Fruit fly (Drosophila melanogaster) whole organism, embryonic: ENCODE results near the gene CG17032.

ENCODE experiments used
- ATbp ChIP-seq: fragments of 200-800 bp; sonication (Bioruptor generic); optimal IDR thresholded peaks from 2 replicates; lab custom pipeline; 2017; ENCODE audit warnings: missing biosample characterization, mild to moderate bottlenecking, missing genetic modification characterization, missing genetic modification reagents
- Adf1 ChIP-seq: fragments of 200-800 bp; sonication (Bioruptor generic); IDR thresholded peaks from 2 replicates; pipeline ENCODE4 v1.3.6; 2022; ENCODE audit warnings: missing biosample characterization, missing genetic modification characterization
- Awh ChIP-seq: fragments of 200-800 bp; sonication (Bioruptor generic); IDR thresholded peaks from 2 replicates; pipeline ENCODE4, ENCODE4 v1.3.6; 2022; ENCODE audit warnings: missing biosample characterization, missing genetic modification characterization
- CG10147 ChIP-seq: fragments of 200-800 bp; sonication (Bioruptor generic); optimal IDR thresholded peaks from 2 replicates; lab custom pipeline; 2019; ENCODE audit warnings: missing biosample characterization, mild to moderate bottlenecking, missing genetic modification characterization, moderate library complexity
- CG12299 ChIP-seq: fragments of 200-800 bp; sonication (Bioruptor generic); optimal IDR thresholded peaks from 2 replicates; lab custom pipeline; 2018; ENCODE audit warnings: missing biosample characterization, mild to moderate bottlenecking, missing genetic modification characterization
- CG13424 ChIP-seq: fragments of 200-800 bp; sonication (Bioruptor generic); optimal IDR thresholded peaks from 2 replicates; lab custom pipeline; 2019; ENCODE audit warnings: missing biosample characterization, mild to moderate bottlenecking, missing genetic modification characterization, moderate library complexity
- CG14014 ChIP-seq: fragments of 200-800 bp; sonication (Bioruptor generic); IDR thresholded peaks from 2 replicates; pipeline ENCODE4 v1.3.6; 2022; ENCODE audit warnings: missing biosample characterization, missing genetic modification characterization
- CG14441 ChIP-seq: fragments of 200-800 bp; sonication (Bioruptor generic); IDR thresholded peaks from 2 replicates; pipeline ENCODE4 v1.3.6; 2022; ENCODE audit warnings: missing biosample characterization, missing genetic modification characterization
- CG15479 ChIP-seq: fragments of 200-800 bp; sonication (Bioruptor generic); optimal IDR thresholded peaks from 3 replicates; lab custom pipeline; 2019; ENCODE audit warnings: missing biosample characterization, mild to moderate bottlenecking, missing genetic modification characterization, moderate library complexity
- CG1602 ChIP-seq: fragments of 200-800 bp; sonication (Bioruptor generic); optimal IDR thresholded peaks from 3 replicates; lab custom pipeline; 2016; ENCODE audit warnings: missing biosample characterization, missing genetic modification characterization
- CG17359 ChIP-seq: fragments of 200-800 bp; sonication (Bioruptor generic); optimal IDR thresholded peaks from 3 replicates; lab custom pipeline; 2018; ENCODE audit warnings: missing biosample characterization, mild to moderate bottlenecking, missing genetic modification characterization, moderate library complexity
- CG17361 ChIP-seq: fragments of 200-800 bp; sonication (Bioruptor generic); IDR thresholded peaks from 3 replicates; pipeline ENCODE4 v1.3.6; 2022; ENCODE audit warnings: missing biosample characterization, missing genetic modification characterization
- CG18619 ChIP-seq: fragments of 200-800 bp; sonication (Bioruptor generic); optimal IDR thresholded peaks from 3 replicates; lab custom pipeline; 2017; ENCODE audit warnings: missing biosample characterization, mild to moderate bottlenecking, missing genetic modification characterization
- CG30403 ChIP-seq: fragments of 200-800 bp; sonication (Bioruptor generic); optimal IDR thresholded peaks from 3 replicates; lab custom pipeline; 2016; ENCODE audit warnings: missing biosample characterization, missing genetic modification characterization
- CG3163 ChIP-seq: fragments of 200-800 bp; sonication (Bioruptor generic); optimal IDR thresholded peaks from 3 replicates; lab custom pipeline; 2016; ENCODE audit warnings: missing biosample characterization, missing genetic modification characterization
- CG34224 ChIP-seq: fragments of 200-800 bp; sonication (Bioruptor generic); IDR thresholded peaks from 3 replicates; pipeline ENCODE4 v1.3.6; 2022; ENCODE audit warnings: missing biosample characterization, missing genetic modification characterization; ENCODE audit not compliant: partially characterized antibody
- CG5180 ChIP-seq: fragments of 200-800 bp; sonication (Bioruptor generic); optimal IDR thresholded peaks from 3 replicates; lab custom pipeline; 2017; ENCODE audit warnings: missing biosample characterization, missing genetic modification characterization, mild to moderate bottlenecking, moderate library complexity, missing genetic modification reagents
- D ChIP-seq, 2 experiments: fragments of 200-800 bp in 1 of 2; fragments of >200 bp in 1 of 2; sonication (Bioruptor generic) in 1 of 2; optimal IDR thresholded peaks; 2 replicates in 1 of 2; 3 replicates in 1 of 2; lab custom pipeline; 2017; ENCODE audit warnings: mild to moderate bottlenecking in 1 of 2, missing biosample characterization in 1 of 2, missing genetic modification characterization in 1 of 2, missing genetic modification reagents in 1 of 2
- Dip2 ChIP-seq: fragments of 200-800 bp; sonication (Bioruptor generic); IDR thresholded peaks from 2 replicates; pipeline ENCODE4 v1.3.6; 2022; ENCODE audit warnings: missing biosample characterization, missing genetic modification characterization
- Dp ChIP-seq: fragments of 200-800 bp; sonication (Bioruptor generic); optimal IDR thresholded peaks from 2 replicates; lab custom pipeline; 2018; ENCODE audit warnings: missing biosample characterization, mild to moderate bottlenecking, missing genetic modification characterization, moderate library complexity
- E2f2 ChIP-seq: fragments of 200-800 bp; sonication (Bioruptor generic); IDR thresholded peaks from 2 replicates; pipeline ENCODE4 v1.3.6; 2022; ENCODE audit warnings: missing biosample characterization, missing genetic modification characterization
- HHEX ChIP-seq: fragments of 200-800 bp; sonication (Bioruptor generic); optimal IDR thresholded peaks from 3 replicates; lab custom pipeline; 2017; ENCODE audit warnings: missing biosample characterization, mild to moderate bottlenecking, missing genetic modification characterization, missing genetic modification reagents
- HmgZ ChIP-seq: fragments of 200-800 bp; sonication (Bioruptor generic); optimal IDR thresholded peaks from 2 replicates; lab custom pipeline; 2018; ENCODE audit warnings: missing biosample characterization, mild to moderate bottlenecking, missing genetic modification characterization
- Hr39 ChIP-seq: fragments of >200 bp; optimal IDR thresholded peaks from 2 replicates; lab custom pipeline; 2017
- Hr51 ChIP-seq, 2 experiments: fragments of 200-800 bp; sonication (Bioruptor generic); optimal IDR thresholded peaks; 2 replicates in 1 of 2; 3 replicates in 1 of 2; lab custom pipeline; 2016 to 2018; ENCODE audit warnings: missing biosample characterization in 2 of 2, missing genetic modification characterization in 2 of 2, mild to moderate bottlenecking in 1 of 2, moderate library complexity in 1 of 2
- Mad ChIP-seq: fragments of 200-800 bp; sonication (Bioruptor generic); optimal IDR thresholded peaks from 2 replicates; lab custom pipeline; 2016; ENCODE audit warnings: missing biosample characterization, missing genetic modification characterization
- NFAT ChIP-seq: fragments of 200-800 bp; sonication (Bioruptor generic); IDR thresholded peaks from 2 replicates; pipeline ENCODE4 v1.3.6; 2022; ENCODE audit warnings: missing biosample characterization, missing genetic modification characterization
- Opbp ChIP-seq: fragments of 200-800 bp; sonication (Bioruptor generic); IDR thresholded peaks from 3 replicates; pipeline ENCODE4 v1.3.6; 2022; ENCODE audit warnings: missing biosample characterization, missing genetic modification characterization; ENCODE audit not compliant: partially characterized antibody
- PHDP ChIP-seq: fragments of 200-800 bp; sonication (Bioruptor generic); optimal IDR thresholded peaks from 3 replicates; lab custom pipeline; 2018; ENCODE audit warnings: missing biosample characterization, mild to moderate bottlenecking, missing genetic modification characterization, moderate library complexity
- Sin3A ChIP-seq: fragments of >200 bp; optimal IDR thresholded peaks from 2 replicates; lab custom pipeline; 2018
- ab ChIP-seq: fragments of 200-800 bp; sonication (Bioruptor generic); optimal IDR thresholded peaks from 2 replicates; lab custom pipeline; 2016; ENCODE audit warnings: missing biosample characterization, missing genetic modification characterization
- ato ChIP-seq: fragments of 200-800 bp; sonication (Bioruptor generic); IDR thresholded peaks from 2 replicates; pipeline ENCODE4 v1.3.6; 2022; ENCODE audit warnings: missing biosample characterization, missing genetic modification characterization; ENCODE audit not compliant: partially characterized antibody
- bcd ChIP-seq: fragments of 200-800 bp; sonication (Bioruptor generic); optimal IDR thresholded peaks from 2 replicates; lab custom pipeline; 2017; ENCODE audit warnings: missing biosample characterization, mild to moderate bottlenecking, missing genetic modification characterization
- corto ChIP-seq: fragments of 200-800 bp; sonication (Bioruptor generic); optimal IDR thresholded peaks from 2 replicates; lab custom pipeline; 2016; ENCODE audit warnings: missing biosample characterization, mild to moderate bottlenecking, missing genetic modification characterization, moderate library complexity
- cwo ChIP-seq: fragments of 200-800 bp; sonication (Bioruptor generic); optimal IDR thresholded peaks from 3 replicates; lab custom pipeline; 2017; ENCODE audit warnings: missing biosample characterization, missing genetic modification characterization, mild to moderate bottlenecking, moderate library complexity, missing genetic modification reagents
- danr ChIP-seq: fragments of 200-800 bp; sonication (Bioruptor generic); IDR thresholded peaks from 2 replicates; pipeline ENCODE4 v1.3.6; 2022; ENCODE audit warnings: missing biosample characterization, missing genetic modification characterization
- dmrt11E ChIP-seq: fragments of 200-800 bp; sonication (Bioruptor generic); optimal IDR thresholded peaks from 3 replicates; lab custom pipeline; 2018; ENCODE audit warnings: missing biosample characterization, mild to moderate bottlenecking, missing genetic modification characterization, moderate library complexity
- fd96Cb ChIP-seq: fragments of 200-800 bp; sonication (Bioruptor generic); optimal IDR thresholded peaks from 2 replicates; lab custom pipeline; 2018; ENCODE audit warnings: missing biosample characterization, mild to moderate bottlenecking, missing genetic modification characterization, moderate library complexity
- ind ChIP-seq: fragments of 200-800 bp; sonication (Bioruptor generic); optimal IDR thresholded peaks from 3 replicates; lab custom pipeline; 2016; ENCODE audit warnings: missing biosample characterization, missing genetic modification characterization
- jigr1 ChIP-seq: fragments of 200-800 bp; sonication (Bioruptor generic); IDR thresholded peaks from 3 replicates; pipeline ENCODE4 v1.3.6; 2022; ENCODE audit warnings: missing biosample characterization, missing genetic modification characterization
- nom ChIP-seq: fragments of 200-800 bp; sonication (Bioruptor generic); optimal IDR thresholded peaks from 2 replicates; lab custom pipeline; 2017; ENCODE audit warnings: missing biosample characterization, missing genetic modification characterization, mild to moderate bottlenecking, moderate library complexity, missing genetic modification reagents
- onecut ChIP-seq: fragments of 200-800 bp; sonication (Bioruptor generic); IDR thresholded peaks from 2 replicates; pipeline ENCODE4 v1.3.6; 2022; ENCODE audit warnings: missing biosample characterization, missing genetic modification characterization
- pho ChIP-seq: fragments of 200-800 bp; sonication (Bioruptor generic); optimal IDR thresholded peaks from 2 replicates; lab custom pipeline; 2016; ENCODE audit warnings: missing biosample characterization, missing genetic modification characterization
- phol ChIP-seq: fragments of 200-800 bp; sonication (Bioruptor generic); optimal IDR thresholded peaks from 3 replicates; lab custom pipeline; 2018; ENCODE audit warnings: missing biosample characterization, mild to moderate bottlenecking, missing genetic modification characterization, moderate library complexity
- ranshi ChIP-seq: fragments of 200-800 bp; sonication (Bioruptor generic); IDR thresholded peaks from 2 replicates; pipeline ENCODE4 v1.3.6; 2022; ENCODE audit warnings: missing biosample characterization, missing genetic modification characterization
- repo ChIP-seq: fragments of 200-800 bp; sonication (Bioruptor generic); optimal IDR thresholded peaks from 2 replicates; lab custom pipeline; 2016; ENCODE audit warnings: missing biosample characterization, missing genetic modification characterization
- tap ChIP-seq: fragments of 200-800 bp; optimal IDR thresholded peaks from 3 replicates; lab custom pipeline; 2019; ENCODE audit warnings: missing biosample characterization, mild to moderate bottlenecking, missing genetic modification characterization, moderate library complexity
- tgo ChIP-seq: fragments of 200-800 bp; sonication (Bioruptor generic); IDR thresholded peaks from 3 replicates; pipeline ENCODE4 v1.3.6; 2022; ENCODE audit warnings: missing biosample characterization, missing genetic modification characterization
- ttk ChIP-seq: fragments of 200-800 bp; sonication (Bioruptor generic); IDR thresholded peaks from 2 replicates; pipeline ENCODE4 v2.1.2; 2022; ENCODE audit warnings: missing biosample characterization, missing genetic modification characterization
- usp ChIP-seq: fragments of >200 bp; optimal IDR thresholded peaks from 2 replicates; lab custom pipeline; 2017; ENCODE audit warnings: missing biosample characterization, missing genetic modification characterization

The CG17032 gene

dm6 chr3L:15954784-15955427 is 3.7 kb upstream of the CG17032 start, which contains the start of the genes Pka-C3 and GXIVsPLA2 (continued):
- TF ChIP-seq CG13424 (no peak), fd96Cb (tag; lab: Kevin White, UChicago) (no peak), cwo (GFP tag; lab: Kevin White, UChicago) (no peak), CG10147 (GFP tag; lab: Kevin White, UChicago) (no peak), Dp (peak; percentile 88), ranshi (GFP tag; lab: Robert Waterston, UW) (no peak), Mad (GFP tag; lab: Kevin White, UChicago) (no peak), onecut (no peak), ab (GFP tag; lab: Kevin White, UChicago) (no peak), repo (GFP tag; lab: Kevin White, UChicago) (no peak), CG17361 (GFP tag; lab: Robert Waterston, UW) (peak; percentile 55; the same call in 2 of the 3 replicates), CG34224 (GFP tag; lab: Robert Waterston, UW) (no peak), CG3163 (GFP tag; lab: Kevin White, UChicago) (no peak), Awh (GFP tag; lab: Robert Waterston, UW) (no peak), corto (GFP tag; lab: Kevin White, UChicago) (no peak), CG14441 (GFP tag; lab: Robert Waterston, UW) (no peak), dmrt11E (no peak), tgo (no peak), ATbp (GFP tag; lab: Kevin White, UChicago) (no peak), HHEX (GFP tag; lab: Kevin White, UChicago) (no peak), CG5180 (GFP tag; lab: Kevin White, UChicago) (no peak), Opbp (GFP tag; lab: Robert Waterston, UW) (no peak), danr (GFP tag; lab: Robert Waterston, UW) (no peak), Hr39 (lab: Kevin White, UChicago) (no peak), ato (GFP tag; lab: Robert Waterston, UW) (no peak), CG15479 (GFP tag; lab: Kevin White, UChicago) (no peak), HmgZ (tag; lab: Kevin White, UChicago) (peak; percentile 16), Dip2 (peak; percentile 95), usp (GFP tag; lab: Kevin White, UChicago) (no peak), tap (tag; lab: Kevin White, UChicago) (no peak), CG12299 (peak; percentile 26), CG14014 (GFP tag; lab: Robert Waterston, UW) (no peak), bcd (GFP tag; lab: Kevin White, UChicago) (no peak), Sin3A (lab: Kevin White, UChicago) (no peak), D (optimal IDR thresholded peaks at IDR 0.05; lab: Kevin White, UChicago) (no peak), D (GFP tag; optimal IDR thresholded peaks at IDR 0.05; lab: Kevin White, UChicago) (no peak), PHDP (tag; lab: Kevin White, UChicago) (peak; percentile 14), CG30403 (no peak), CG17359 (tag; lab: Kevin White, UChicago) (no peak), pho (GFP tag; lab: Kevin White, UChicago) (no peak), phol (tag; lab: Kevin White, UChicago) (no peak), ttk (GFP tag; lab: Robert Waterston, UW) (no peak), CG18619 (GFP tag; lab: Kevin White, UChicago) (no peak), NFAT (GFP tag; lab: Robert Waterston, UW) (no peak), E2f2 (GFP tag; lab: Robert Waterston, UW) (peak; percentile 91), ind (GFP tag; lab: Kevin White, UChicago) (no peak), jigr1 (GFP tag; lab: Robert Waterston, UW) (no peak), CG1602 (GFP tag; lab: Kevin White, UChicago) (no peak), Hr51 (GFP tag; optimal IDR thresholded peaks at IDR 0.05; lab: Kevin White, UChicago) (no peak), nom (GFP tag; lab: Kevin White, UChicago) (no peak), Adf1 (GFP tag; lab: Robert Waterston, UW) (no peak)
